Worm (Caenorhabditis elegans) whole organism, young adult: ENCODE measurements around the gene cyp-33C12.

Experiments used
- Y56A3A.18 ChIP-seq: fragments of 200-800 bp; sonication (Bioruptor generic); IDR thresholded peaks from 2 replicates; pipeline ENCODE4 v1.3.6; 2022; ENCODE audit warnings: missing genetic modification reagents, missing genetic modification characterization, missing compliant biosample characterization
- bed-1 ChIP-seq: fragments of 200-800 bp; sonication (Bioruptor generic); IDR thresholded peaks from 2 replicates; pipeline ENCODE4 v1.3.6; 2022; ENCODE audit warnings: missing genetic modification reagents, missing genetic modification characterization, missing compliant biosample characterization
- cebp-2 ChIP-seq: fragments of 200-800 bp; sonication (Bioruptor generic); IDR thresholded peaks from 2 replicates; pipeline ENCODE4 v1.3.6; 2022; ENCODE audit warnings: missing genetic modification characterization, missing compliant biosample characterization
- dpl-1 ChIP-seq: fragments of 150-350 bp; optimal IDR thresholded peaks from 2 replicates; lab custom pipeline; 2014; ENCODE audit warnings: missing biosample characterization, missing genetic modification reagents, missing genetic modification characterization
- hrde-1 ChIP-seq: sonication (generic microtip); optimal IDR thresholded peaks from 2 replicates; lab custom pipeline; 2016; ENCODE audit warnings: missing genetic modification characterization, mild to moderate bottlenecking, missing compliant biosample characterization, moderate library complexity, missing genotype, missing genetic modification reagents, borderline replicate concordance
- lag-1 ChIP-seq: fragments of 200-800 bp; sonication (Bioruptor generic); IDR thresholded peaks from 2 replicates; pipeline ENCODE4 v1.3.6; 2022; ENCODE audit warnings: missing genetic modification reagents, missing genetic modification characterization, missing compliant biosample characterization
- lir-1 ChIP-seq: fragments of 200-800 bp; sonication (Bioruptor generic); conservative IDR thresholded peaks from 2 replicates; pipeline ENCODE4 v1.3.6; 2022; ENCODE audit warnings: missing genetic modification reagents, missing genetic modification characterization, missing compliant biosample characterization
- madf-10 ChIP-seq: sonication (generic microtip); optimal IDR thresholded peaks from 2 replicates; lab custom pipeline; 2016; ENCODE audit warnings: mild to moderate bottlenecking, missing genetic modification characterization, missing compliant biosample characterization
- nhr-179 ChIP-seq: sonication (generic microtip); optimal IDR thresholded peaks from 2 replicates; lab custom pipeline; 2016; ENCODE audit warnings: mild to moderate bottlenecking, missing genetic modification characterization, missing compliant biosample characterization
- pbrm-1 ChIP-seq: fragments of 200-800 bp; sonication (Bioruptor generic); IDR thresholded peaks from 2 replicates; pipeline ENCODE4 v1.3.6; 2022; ENCODE audit warnings: missing genetic modification reagents, missing genetic modification characterization, missing compliant biosample characterization
- pha-4 ChIP-seq: fragments of 150-350 bp; sonication (generic microtip); optimal IDR thresholded peaks from 2 replicates; lab custom pipeline; 2014; ENCODE audit warnings: missing biosample characterization, missing genetic modification reagents, missing genetic modification characterization
- repo-1 ChIP-seq: sonication (generic microtip); optimal IDR thresholded peaks from 2 replicates; lab custom pipeline; 2017; ENCODE audit warnings: mild to moderate bottlenecking, missing genetic modification characterization, missing compliant biosample characterization
- snpc-1.3 ChIP-seq: sonication (generic microtip); optimal IDR thresholded peaks from 2 replicates; lab custom pipeline; 2017; ENCODE audit warnings: missing genetic modification characterization, mild to moderate bottlenecking, missing compliant biosample characterization, antibody characterized with exemption, moderate library complexity, missing genotype, missing genetic modification reagents; ENCODE audit not compliant: insufficient read depth
- ztf-18 ChIP-seq: sonication (generic microtip); optimal IDR thresholded peaks from 2 replicates; lab custom pipeline; 2016; ENCODE audit warnings: missing genotype, mild to moderate bottlenecking, missing genetic modification characterization, missing compliant biosample characterization

DNA sequence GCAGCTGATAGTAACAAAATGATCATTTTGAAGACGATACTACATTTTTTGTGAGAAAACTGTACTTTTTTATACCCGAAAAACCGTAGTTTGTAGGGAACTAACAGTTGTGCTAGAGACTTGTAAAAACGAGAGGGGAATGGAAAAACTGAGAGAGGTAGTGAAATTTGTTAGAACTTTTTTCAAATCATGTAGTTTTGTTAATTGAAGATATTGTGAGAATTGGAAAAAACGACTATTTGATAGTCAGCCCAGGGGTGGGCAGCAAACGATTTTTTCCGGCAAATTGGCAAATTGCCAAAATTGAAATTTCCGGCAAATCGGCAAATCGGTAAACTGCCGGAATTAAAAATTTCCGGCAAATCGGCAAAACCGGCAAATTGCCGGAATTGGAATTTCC lies 45.1 kb upstream of the cyp-33C12 start, which contains the start of gene cyp-33C6:
- TF ChIP-seq Y56A3A.18 (GFP tag; lab: Robert Waterston, UW) (no peak), ztf-18 (tag; lab: Kevin White, UChicago) (no peak), lir-1 (GFP tag; lab: Robert Waterston, UW) (no peak), dpl-1 (no peak), pha-4 (tag; lab: Kevin White, UChicago) (no peak), nhr-179 (tag; lab: Kevin White, UChicago) (no peak), cebp-2 (GFP tag; lab: Robert Waterston, UW) (no peak), hrde-1 (no peak), bed-1 (GFP tag; lab: Robert Waterston, UW) (no peak), lag-1 (GFP tag; lab: Robert Waterston, UW) (no peak), pbrm-1 (GFP tag; lab: Robert Waterston, UW) (no peak), madf-10 (tag; lab: Kevin White, UChicago) (no peak), snpc-1.3 (tag; lab: Kevin White, UChicago) (no peak), repo-1 (no peak)
